Worm (Caenorhabditis elegans) whole organism, L3 larva: ENCODE results near the gene Y15E3A.5.

Experiments
- R02D3.7 ChIP-seq: fragments of 150-350 bp; optimal IDR thresholded peaks from 2 replicates; lab custom pipeline; 2014; ENCODE audit warnings: missing biosample characterization, missing genetic modification characterization
- ZK546.5 ChIP-seq: sonication (generic microtip); optimal IDR thresholded peaks from 2 replicates; lab custom pipeline; 2017; ENCODE audit warnings: missing biosample characterization, missing genetic modification characterization
- aly-2 ChIP-seq: fragments of 150-350 bp; optimal IDR thresholded peaks from 2 replicates; lab custom pipeline; 2014; ENCODE audit warnings: missing biosample characterization, missing genetic modification characterization
- ama-1 ChIP-seq: fragments of 150-350 bp; optimal IDR thresholded peaks from 2 replicates; lab custom pipeline; 2018
- ceh-28 ChIP-seq: fragments of 150-350 bp; optimal IDR thresholded peaks from 2 replicates; lab custom pipeline; 2014; ENCODE audit warnings: missing biosample characterization, missing genetic modification reagents, missing genetic modification characterization
- ceh-82 ChIP-seq: fragments of 150-350 bp; optimal IDR thresholded peaks from 2 replicates; lab custom pipeline; 2014; ENCODE audit warnings: missing biosample characterization, missing genetic modification characterization
- ceh-9 ChIP-seq: sonication (generic microtip); optimal IDR thresholded peaks from 2 replicates; lab custom pipeline; 2018; ENCODE audit warnings: missing biosample characterization, missing genetic modification characterization
- daf-12 ChIP-seq: fragments of 150-350 bp; optimal IDR thresholded peaks from 2 replicates; lab custom pipeline; 2014; ENCODE audit warnings: missing biosample characterization, missing genetic modification reagents, missing genetic modification characterization
- egl-27 ChIP-seq: sonication (generic microtip); optimal IDR thresholded peaks from 4 replicates; lab custom pipeline; 2017; ENCODE audit warnings: missing biosample characterization, missing genetic modification reagents, missing genetic modification characterization
- egl-5 ChIP-seq: fragments of 150-350 bp; optimal IDR thresholded peaks from 2 replicates; lab custom pipeline; 2017; ENCODE audit warnings: missing biosample characterization, missing genetic modification reagents, missing genetic modification characterization, inconsistent platforms
- elt-1 ChIP-seq: fragments of 150-350 bp; optimal IDR thresholded peaks from 2 replicates; lab custom pipeline; 2014; ENCODE audit warnings: missing biosample characterization, missing genetic modification characterization
- elt-2 ChIP-seq: sonication (generic microtip); optimal IDR thresholded peaks from 2 replicates; lab custom pipeline; 2016; ENCODE audit warnings: missing genetic modification reagents, mild to moderate bottlenecking, missing genetic modification characterization, missing compliant biosample characterization
- elt-3 ChIP-seq, 3 experiments: fragments of 150-350 bp in 1 of 3; sonication (generic microtip) in 2 of 3; optimal IDR thresholded peaks; 2 replicates in 2 of 3; 4 replicates in 1 of 3; lab custom pipeline; 2014 to 2017; ENCODE audit warnings: missing biosample characterization in 3 of 3, missing genetic modification characterization in 3 of 3
- eor-1 ChIP-seq, 2 experiments: fragments of 150-350 bp; optimal IDR thresholded peaks; 2 replicates each; lab custom pipeline; 2014 to 2018; ENCODE audit warnings: missing biosample characterization in 2 of 2, missing genetic modification characterization in 2 of 2
- fkh-2 ChIP-seq: fragments of 150-350 bp; optimal IDR thresholded peaks from 2 replicates; lab custom pipeline; 2014; ENCODE audit warnings: missing biosample characterization, missing genetic modification reagents, missing genetic modification characterization
- fos-1 ChIP-seq: fragments of 150-350 bp; optimal IDR thresholded peaks from 2 replicates; lab custom pipeline; 2014; ENCODE audit warnings: missing biosample characterization, missing genetic modification characterization
- hmg-11 ChIP-seq: sonication (generic microtip); optimal IDR thresholded peaks from 2 replicates; lab custom pipeline; 2016; ENCODE audit warnings: missing genetic modification characterization, missing compliant biosample characterization
- jun-1 ChIP-seq: fragments of 150-350 bp; optimal IDR thresholded peaks from 2 replicates; lab custom pipeline; 2014; ENCODE audit warnings: missing biosample characterization, missing genetic modification reagents, missing genetic modification characterization
- lin-15B ChIP-seq: fragments of 150-350 bp; optimal IDR thresholded peaks from 2 replicates; lab custom pipeline; 2014; ENCODE audit warnings: missing biosample characterization, missing genetic modification characterization
- mdl-1 ChIP-seq: fragments of 150-350 bp; optimal IDR thresholded peaks from 2 replicates; lab custom pipeline; 2014; ENCODE audit warnings: missing biosample characterization, missing genetic modification characterization
- mml-1 ChIP-seq: fragments of 150-350 bp; sonication (generic microtip); optimal IDR thresholded peaks from 3 replicates; lab custom pipeline; 2014; ENCODE audit warnings: missing biosample characterization, missing genetic modification characterization
- nfya-1 ChIP-seq: sonication (generic microtip); optimal IDR thresholded peaks from 2 replicates; lab custom pipeline; 2017; ENCODE audit warnings: missing genetic modification characterization, mild to moderate bottlenecking, missing compliant biosample characterization, antibody characterized with exemption, moderate library complexity; ENCODE audit not compliant: insufficient read depth
- nhr-11 ChIP-seq: fragments of 150-350 bp; optimal IDR thresholded peaks from 2 replicates; lab custom pipeline; 2014; ENCODE audit warnings: missing biosample characterization, missing genetic modification characterization
- nhr-12 ChIP-seq: fragments of 150-350 bp; optimal IDR thresholded peaks from 2 replicates; lab custom pipeline; 2014; ENCODE audit warnings: missing biosample characterization, missing genetic modification characterization
- nhr-23 ChIP-seq: fragments of 150-350 bp; optimal IDR thresholded peaks from 2 replicates; lab custom pipeline; 2014; ENCODE audit warnings: missing biosample characterization, missing genetic modification reagents, missing genetic modification characterization
- nhr-237 ChIP-seq: fragments of 150-350 bp; optimal IDR thresholded peaks from 2 replicates; lab custom pipeline; 2014; ENCODE audit warnings: missing biosample characterization, missing genetic modification characterization
- nhr-25 ChIP-seq: sonication (generic microtip); optimal IDR thresholded peaks from 2 replicates; lab custom pipeline; 2017; ENCODE audit warnings: missing biosample characterization, missing genetic modification characterization
- nhr-28 ChIP-seq: fragments of 150-350 bp; optimal IDR thresholded peaks from 2 replicates; lab custom pipeline; 2014; ENCODE audit warnings: missing biosample characterization, missing genetic modification characterization
- nhr-43 ChIP-seq: sonication (generic microtip); optimal IDR thresholded peaks from 2 replicates; lab custom pipeline; 2016; ENCODE audit warnings: mild to moderate bottlenecking, missing genetic modification characterization, missing compliant biosample characterization; ENCODE audit not compliant: poor library complexity, severe bottlenecking
- nhr-67 ChIP-seq: fragments of 150-350 bp; optimal IDR thresholded peaks from 2 replicates; lab custom pipeline; 2014; ENCODE audit warnings: missing biosample characterization, missing genetic modification characterization
- nhr-77 ChIP-seq: fragments of 150-350 bp; optimal IDR thresholded peaks from 2 replicates; lab custom pipeline; 2014; ENCODE audit warnings: missing biosample characterization, missing genetic modification characterization
- pha-4 ChIP-seq: fragments of 150-350 bp; optimal IDR thresholded peaks from 2 replicates; lab custom pipeline; 2014; ENCODE audit warnings: missing biosample characterization, missing genetic modification reagents, missing genetic modification characterization
- pqm-1 ChIP-seq: fragments of 150-350 bp; optimal IDR thresholded peaks from 2 replicates; lab custom pipeline; 2017; ENCODE audit warnings: missing biosample characterization, missing genetic modification characterization, inconsistent platforms
- sea-2 ChIP-seq: fragments of 150-350 bp; sonication (generic microtip); optimal IDR thresholded peaks from 4 replicates; lab custom pipeline; 2014; ENCODE audit warnings: missing biosample characterization, missing genetic modification reagents, missing genetic modification characterization
- skn-1 ChIP-seq: fragments of 150-350 bp; optimal IDR thresholded peaks from 2 replicates; lab custom pipeline; 2014; ENCODE audit warnings: missing biosample characterization, missing genetic modification characterization
- snpc-4 ChIP-seq: fragments of 150-350 bp; optimal IDR thresholded peaks from 2 replicates; lab custom pipeline; 2014; ENCODE audit warnings: missing biosample characterization, missing genetic modification characterization
- tbx-2 ChIP-seq: sonication (generic microtip); optimal IDR thresholded peaks from 2 replicates; lab custom pipeline; 2016; ENCODE audit warnings: mild to moderate bottlenecking, missing genetic modification characterization, missing compliant biosample characterization
- unc-39 ChIP-seq: sonication (generic microtip); optimal IDR thresholded peaks from 4 replicates; lab custom pipeline; 2017; ENCODE audit warnings: missing biosample characterization, missing genetic modification characterization
- unc-62 ChIP-seq: fragments of 150-350 bp; sonication (generic microtip); optimal IDR thresholded peaks from 4 replicates; lab custom pipeline; 2014; ENCODE audit warnings: missing biosample characterization, missing genetic modification reagents, missing genetic modification characterization
- zag-1 ChIP-seq: fragments of 150-350 bp; optimal IDR thresholded peaks from 2 replicates; lab custom pipeline; 2014; ENCODE audit warnings: missing biosample characterization, missing genetic modification characterization
- ztf-4 ChIP-seq: fragments of 150-350 bp; optimal IDR thresholded peaks from 2 replicates; lab custom pipeline; 2014; ENCODE audit warnings: missing biosample characterization, missing genetic modification characterization

The Y15E3A.5 gene

ce11 chrX:15353874-15354480 is 13.6 kb downstream of the Y15E3A.5 start (continued):
- TF ChIP-seq unc-39 (tag; lab: Kevin White, UChicago) = no peak
- no peak for TF ChIP-seq aly-2
- TF ChIP-seq, all 47 proteins: peak for 29

DNA sequence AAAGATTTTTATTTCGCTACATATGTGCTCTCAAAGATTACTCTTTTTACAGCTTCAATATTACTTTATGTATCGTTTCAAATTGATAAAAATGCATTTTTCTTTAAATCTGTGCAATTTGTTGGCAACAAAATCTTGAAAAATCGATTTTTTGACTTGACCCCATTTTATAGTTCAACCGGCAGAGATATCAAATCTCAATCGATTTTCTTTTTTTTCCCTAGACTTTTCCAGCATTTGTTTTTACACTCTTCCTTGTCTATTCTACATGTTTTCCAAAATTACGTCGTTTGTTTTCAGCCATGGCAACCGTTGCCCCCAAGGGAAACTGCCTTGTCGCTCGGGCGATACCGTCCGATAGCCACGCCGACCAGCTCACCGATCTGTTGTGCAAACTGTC is 14.6 kb downstream of the Y15E3A.5 start, which contains the start of gene nfki-1:
Gene nfki-1 (plus strand): TSS at position 301 of the 400 bp plus-strand sequence.
- TF ChIP-seq ceh-9 = no peak
- no peak for TF ChIP-seq nhr-12 (tag; lab: Kevin White, UChicago)
- TF ChIP-seq nhr-43 (tag; lab: Kevin White, UChicago) = no peak
- TF ChIP-seq fos-1 (tag; lab: Kevin White, UChicago) = no peak
- TF ChIP-seq lin-15B (tag; lab: Kevin White, UChicago) = no peak
- no peak for TF ChIP-seq pha-4 (tag; lab: Kevin White, UChicago)
- TF ChIP-seq jun-1 (tag; lab: Kevin White, UChicago) = no peak
- no peak for TF ChIP-seq tbx-2 (tag; lab: Kevin White, UChicago)
- no peak for TF ChIP-seq nhr-67
- no peak for TF ChIP-seq fkh-2
- no peak for TF ChIP-seq nhr-237 (tag; lab: Kevin White, UChicago)

DNA sequence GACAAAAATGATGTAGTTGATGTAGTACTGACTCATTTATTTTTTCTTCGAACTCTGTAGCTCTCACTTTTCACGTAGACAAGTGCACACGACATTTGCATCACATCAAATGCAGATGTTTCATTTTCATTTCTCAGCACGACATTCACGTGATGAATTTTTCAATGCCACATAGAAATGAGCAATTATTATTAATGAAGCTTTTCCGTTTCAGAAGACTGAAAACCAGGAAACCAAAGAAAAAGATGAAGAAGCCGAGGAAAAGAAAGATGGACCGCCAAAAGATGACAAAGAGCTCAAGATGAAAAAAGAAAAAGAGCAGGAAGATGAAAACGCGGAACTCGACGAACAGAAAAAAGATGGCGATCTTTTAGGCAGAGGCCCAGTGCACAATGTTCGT is 15.2 kb downstream of the Y15E3A.5 start:
- no peak for TF ChIP-seq daf-12 (tag; lab: Kevin White, UChicago)
- no peak for TF ChIP-seq R02D3.7 (tag; lab: Kevin White, UChicago)
- TF ChIP-seq nfya-1 (tag; lab: Kevin White, UChicago) = peak; percentile 31
- TF ChIP-seq zag-1 = no peak
- TF ChIP-seq pqm-1 (tag; lab: Kevin White, UChicago) = no peak
- no peak for TF ChIP-seq ama-1 (lab: Kevin White, UChicago)
- TF ChIP-seq ceh-28 (tag; lab: Kevin White, UChicago) = no peak
- no peak for TF ChIP-seq ZK546.5 (tag; lab: Kevin White, UChicago)
- TF ChIP-seq nhr-25 (tag; lab: Kevin White, UChicago) = no peak
- peak; percentile 24 for TF ChIP-seq hmg-11 (tag; lab: Kevin White, UChicago)
- TF ChIP-seq skn-1 (tag; lab: Kevin White, UChicago) = peak; percentile 23
- TF ChIP-seq fkh-2 = no peak

- TF ChIP-seq lin-15B (tag; lab: Kevin White, UChicago) = no peak
- TF ChIP-seq snpc-4 (tag; lab: Kevin White, UChicago) = peak; percentile 59
- TF ChIP-seq, all 47 proteins: peak for 1
Observed at ce11 chrX:15362152-15362922, 22.0 kb downstream of the Y15E3A.5 start.

DNA sequence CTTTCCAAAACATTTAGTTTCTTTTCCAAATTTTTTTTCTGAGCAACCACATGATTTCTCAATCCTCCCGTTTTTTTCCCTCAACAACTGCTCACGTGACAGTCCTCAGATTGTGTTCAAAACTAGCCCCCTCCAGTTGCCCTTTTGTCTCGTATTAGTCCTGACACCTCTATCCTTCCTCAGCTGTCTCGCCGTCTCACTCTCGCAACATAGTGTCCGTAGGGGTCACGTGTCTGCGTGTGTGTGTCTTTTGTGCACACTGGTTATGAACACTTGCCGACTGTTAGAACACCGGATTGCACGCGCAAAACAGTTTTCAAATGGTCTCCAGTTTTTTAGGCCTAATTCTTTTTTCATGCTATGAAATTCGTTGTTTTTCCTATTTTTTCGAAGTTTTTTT is 24.9 kb downstream of the Y15E3A.5 start:
- TF ChIP-seq snpc-4 (tag; lab: Kevin White, UChicago) (peak; percentile 70), nhr-77 (tag; lab: Kevin White, UChicago) (no peak), nhr-28 (no peak), unc-62 (GFP tag; lab: Kevin White, UChicago) (peak; percentile 54), daf-12 (tag; lab: Kevin White, UChicago) (no peak), pha-4 (tag; lab: Kevin White, UChicago) (peak; percentile 90), elt-1 (tag; lab: Kevin White, UChicago) (peak; percentile 30), ceh-9 (no peak), sea-2 (GFP tag; lab: Kevin White, UChicago) (no peak), skn-1 (tag; lab: Kevin White, UChicago) (no peak), hmg-11 (tag; lab: Kevin White, UChicago) (peak; percentile 76), ceh-82 (tag; lab: Kevin White, UChicago) (no peak), ztf-4 (tag; lab: Kevin White, UChicago) (peak; percentile 2), nhr-11 (peak; percentile 22), mml-1 (no peak), nhr-43 (tag; lab: Kevin White, UChicago) (peak; percentile 53), egl-5 (tag; lab: Kevin White, UChicago) (peak; percentile 5), ceh-28 (tag; lab: Kevin White, UChicago) (peak; percentile 7), nfya-1 (tag; lab: Kevin White, UChicago) (peak; percentile 75), nhr-25 (tag; lab: Kevin White, UChicago) (peak; percentile 60), lin-15B (tag; lab: Kevin White, UChicago) (peak; percentile 38), elt-2 (tag; lab: Kevin White, UChicago) (no peak), zag-1 (no peak), elt-3 (tag; optimal IDR thresholded peaks at IDR 0.05; lab: Kevin White, UChicago) (no peak), egl-27 (tag; lab: Kevin White, UChicago) (no peak), eor-1 (tag; optimal IDR thresholded peaks at IDR 0.05; lab: Kevin White, UChicago) (no peak), mdl-1 (peak; percentile 77), fos-1 (tag; lab: Kevin White, UChicago) (peak; percentile 36), pqm-1 (tag; lab: Kevin White, UChicago) (no peak), ZK546.5 (tag; lab: Kevin White, UChicago) (no peak), nhr-23 (peak; percentile 70)
